Fruit fly (Drosophila melanogaster) whole organism, prepupa: Measurements from ENCODE around the gene CG17648.

Experiments
- CG10631 ChIP-seq: fragments of 200-800 bp; sonication (Bioruptor generic); optimal IDR thresholded peaks from 2 replicates; lab custom pipeline; 2016; ENCODE audit warnings: missing biosample characterization, missing genetic modification characterization
- CG10669 ChIP-seq: fragments of 200-800 bp; sonication (Bioruptor generic); optimal IDR thresholded peaks from 3 replicates; lab custom pipeline; 2018; ENCODE audit warnings: missing biosample characterization, mild to moderate bottlenecking, missing genetic modification characterization, moderate library complexity
- CG11762 ChIP-seq: fragments of 200-800 bp; sonication (Bioruptor generic); optimal IDR thresholded peaks from 3 replicates; lab custom pipeline; 2016; ENCODE audit warnings: missing biosample characterization, missing genetic modification characterization; ENCODE audit not compliant: insufficient read depth
- CG11902 ChIP-seq: fragments of 200-800 bp; sonication (Bioruptor generic); optimal IDR thresholded peaks from 3 replicates; lab custom pipeline; 2016; ENCODE audit warnings: missing biosample characterization, missing genetic modification characterization
- CG1621 ChIP-seq: fragments of 200-800 bp; sonication (Bioruptor generic); optimal IDR thresholded peaks from 3 replicates; lab custom pipeline; 2018; ENCODE audit warnings: missing biosample characterization, mild to moderate bottlenecking, missing genetic modification characterization
- CG31627 ChIP-seq: fragments of 200-800 bp; sonication (Bioruptor generic); optimal IDR thresholded peaks from 3 replicates; lab custom pipeline; 2016; ENCODE audit warnings: missing biosample characterization, missing genetic modification characterization
- CG32006 ChIP-seq: fragments of 200-800 bp; sonication (Bioruptor generic); optimal IDR thresholded peaks from 3 replicates; lab custom pipeline; 2017; ENCODE audit warnings: missing biosample characterization, mild to moderate bottlenecking, missing genetic modification characterization
- CG34406 ChIP-seq: fragments of 200-800 bp; sonication (Bioruptor generic); optimal IDR thresholded peaks from 3 replicates; lab custom pipeline; 2016; ENCODE audit warnings: missing biosample characterization, missing genetic modification characterization
- CG6163 ChIP-seq: fragments of 200-800 bp; sonication (Bioruptor generic); IDR thresholded peaks from 3 replicates; pipeline ENCODE4 v1.3.6; 2022; ENCODE audit warnings: missing biosample characterization, missing genetic modification characterization
- CG6276 ChIP-seq: fragments of 200-800 bp; sonication (Bioruptor generic); optimal IDR thresholded peaks from 2 replicates; lab custom pipeline; 2017; ENCODE audit warnings: missing biosample characterization, mild to moderate bottlenecking, missing genetic modification characterization
- CG6808 ChIP-seq: fragments of 200-800 bp; sonication (Bioruptor generic); optimal IDR thresholded peaks from 3 replicates; lab custom pipeline; 2017; ENCODE audit warnings: missing biosample characterization, missing genetic modification characterization, mild to moderate bottlenecking, moderate library complexity, missing genetic modification reagents
- CG6854 ChIP-seq: fragments of 200-800 bp; sonication (Bioruptor generic); optimal IDR thresholded peaks from 2 replicates; lab custom pipeline; 2017; ENCODE audit warnings: missing biosample characterization, mild to moderate bottlenecking, missing genetic modification characterization
- CG9139 ChIP-seq: fragments of 200-800 bp; sonication (Bioruptor generic); optimal IDR thresholded peaks from 3 replicates; lab custom pipeline; 2017; ENCODE audit warnings: missing biosample characterization, mild to moderate bottlenecking, missing genetic modification characterization
- Eip78C ChIP-seq: fragments of 200-800 bp; sonication (Bioruptor generic); peaks from one replicate; lab custom pipeline; 2016; ENCODE audit warnings: missing biosample characterization, missing genetic modification characterization
- Hr4 ChIP-seq: fragments of 200-800 bp; sonication (Bioruptor generic); optimal IDR thresholded peaks from 3 replicates; lab custom pipeline; 2016; ENCODE audit warnings: missing biosample characterization, missing genetic modification characterization
- Sox102F ChIP-seq: fragments of 200-800 bp; sonication (Bioruptor generic); optimal IDR thresholded peaks from 2 replicates; lab custom pipeline; 2016; ENCODE audit warnings: missing biosample characterization, mild to moderate bottlenecking, missing genetic modification characterization
- achi ChIP-seq: fragments of 200-800 bp; sonication (Bioruptor generic); optimal IDR thresholded peaks from 3 replicates; lab custom pipeline; 2016; ENCODE audit warnings: missing biosample characterization, missing genetic modification characterization
- acj6 ChIP-seq: fragments of 200-800 bp; sonication (Bioruptor generic); optimal IDR thresholded peaks from 3 replicates; lab custom pipeline; 2016; ENCODE audit warnings: missing biosample characterization, missing genetic modification characterization
- dac ChIP-seq: fragments of 200-800 bp; sonication (Bioruptor generic); optimal IDR thresholded peaks from 2 replicates; lab custom pipeline; 2017; ENCODE audit warnings: missing biosample characterization, mild to moderate bottlenecking, missing genetic modification characterization
- esn ChIP-seq: fragments of 200-800 bp; sonication (Bioruptor generic); optimal IDR thresholded peaks from 2 replicates; lab custom pipeline; 2016; ENCODE audit warnings: missing biosample characterization, mild to moderate bottlenecking, missing genetic modification characterization, moderate library complexity
- fkh ChIP-seq: fragments of 200-800 bp; sonication (Bioruptor generic); optimal IDR thresholded peaks from 3 replicates; lab custom pipeline; 2017; ENCODE audit warnings: missing biosample characterization, mild to moderate bottlenecking, missing genetic modification characterization, moderate library complexity
- net ChIP-seq: fragments of 200-800 bp; sonication (Bioruptor generic); optimal IDR thresholded peaks from 3 replicates; lab custom pipeline; 2016; ENCODE audit warnings: missing biosample characterization, missing genetic modification characterization
- salr ChIP-seq, 2 experiments: fragments of 200-800 bp; sonication (Bioruptor generic); optimal IDR thresholded peaks; 3 replicates each; lab custom pipeline; 2016 to 2018; ENCODE audit warnings: missing biosample characterization in 2 of 2, missing genetic modification characterization in 2 of 2, mild to moderate bottlenecking in 1 of 2
- svp ChIP-seq: fragments of 200-800 bp; sonication (Bioruptor generic); peaks from one replicate; lab custom pipeline; 2016; ENCODE audit warnings: missing biosample characterization, missing genetic modification characterization
- vri ChIP-seq: fragments of 200-800 bp; sonication (Bioruptor generic); optimal IDR thresholded peaks from 3 replicates; lab custom pipeline; 2016; ENCODE audit warnings: missing biosample characterization, mild to moderate bottlenecking, missing genetic modification characterization

CG17648 gene

dm6 chr2L:1751953-1752352 is at the start of gene CG17648, which contains the start of gene CG17712:
CG17648 (plus strand) TSS chr2L:1752308.
CG17712 (minus strand) TSS chr2L:1752122.
- TF ChIP-seq dac (GFP tag; lab: Kevin White, UChicago) (no peak), fkh (GFP tag; lab: Kevin White, UChicago) (peak; percentile 89)

dm6 chr2L:1704746-1705145 is 47.4 kb upstream of the CG17648 start, which contains the start of gene cpb:
cpb (plus strand) TSS chr2L:1704902.
- TF ChIP-seq CG1621 (tag; lab: Kevin White, UChicago) (no peak), CG6276 (GFP tag; lab: Kevin White, UChicago) (no peak), Hr4 (no peak), CG10631 (no peak), salr (GFP tag; optimal IDR thresholded peaks at IDR 0.05; lab: Kevin White, UChicago) (no peak), CG31627 (no peak), acj6 (GFP tag; lab: Kevin White, UChicago) (no peak), achi (no peak), net (GFP tag; lab: Kevin White, UChicago) (no peak), CG6854 (GFP tag; lab: Kevin White, UChicago) (no peak), CG32006 (GFP tag; lab: Kevin White, UChicago) (no peak), CG11902 (GFP tag; lab: Kevin White, UChicago) (no peak)

- TF ChIP-seq CG9139 (GFP tag; lab: Kevin White, UChicago), result no peak
- TF ChIP-seq, all 60 proteins: peak for 0
Observed at dm6 chr2L:1706961-1707360, 45.1 kb upstream of the CG17648 start.

- TF ChIP-seq vri (GFP tag; lab: Kevin White, UChicago) (peak; percentile 13), CG31627 (no peak), svp (GFP tag; lab: Kevin White, UChicago) (peak; percentile 52)
Observed at dm6 chr2L:1708110-1708509, 44.0 kb upstream of the CG17648 start.

dm6 chr2L:1709316-1709715 is 42.8 kb upstream of the CG17648 start:
- peak; percentile 28 for TF ChIP-seq svp (GFP tag; lab: Kevin White, UChicago)
- no peak for TF ChIP-seq CG10669 (GFP tag; lab: Kevin White, UChicago)
- TF ChIP-seq vri (GFP tag; lab: Kevin White, UChicago), result peak; percentile 6

dm6 chr2L:1710224-1710623 is 41.9 kb upstream of the CG17648 start, which contains the start of the genes CG17660 and mRpL48:
CG17660 (minus strand) TSS chr2L:1710421.
mRpL48 (plus strand) TSS chr2L:1710462.
- TF ChIP-seq esn (GFP tag; lab: Kevin White, UChicago) (peak; percentile 13), svp (GFP tag; lab: Kevin White, UChicago) (no peak), CG11902 (GFP tag; lab: Kevin White, UChicago) (no peak), Eip78C (GFP tag; lab: Kevin White, UChicago) (peak; percentile 68), CG6163 (no peak), CG1621 (tag; lab: Kevin White, UChicago) (no peak), CG34406 (no peak), CG6854 (GFP tag; lab: Kevin White, UChicago) (peak; percentile 13), vri (GFP tag; lab: Kevin White, UChicago) (peak; percentile 72), fkh (GFP tag; lab: Kevin White, UChicago) (peak; percentile 97), CG11762 (no peak), salr (GFP tag; optimal IDR thresholded peaks at IDR 0.05; lab: Kevin White, UChicago) (no peak), CG6808 (GFP tag; lab: Kevin White, UChicago) (no peak)
- TF ChIP-seq, all 60 proteins: peak for 5

- TF ChIP-seq Eip78C (GFP tag; lab: Kevin White, UChicago), result peak; percentile 32
- TF ChIP-seq Sox102F (GFP tag; lab: Kevin White, UChicago), result no peak
Observed at dm6 chr2L:1715699-1716333, 36.3 kb upstream of the CG17648 start, which contains the start of gene frtz. frtz (minus strand) TSS chr2L:1715851.
